Worm (Caenorhabditis elegans): ENCODE data around the gene W02D7.4.

DNA sequence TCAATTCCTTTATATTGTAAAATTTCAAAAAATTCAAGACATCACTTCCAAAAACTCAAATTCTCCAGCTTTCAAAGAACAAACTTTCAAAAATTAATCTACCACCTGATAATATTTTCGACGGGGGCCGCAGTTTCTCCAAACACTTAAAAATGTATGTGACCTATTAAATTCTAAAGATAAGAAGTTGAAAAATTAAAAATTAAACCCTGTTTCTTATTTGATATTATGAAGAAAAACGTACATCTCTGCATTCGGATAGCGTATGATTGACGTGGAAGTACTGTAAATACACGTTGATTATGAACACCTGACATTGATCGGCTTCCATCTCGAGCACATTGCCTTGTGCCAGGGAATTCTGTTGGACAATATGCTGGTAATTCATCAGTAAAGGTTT lies 8.5 kb upstream of the W02D7.4 start:
- TF ChIP-seq T22C8.4 (GFP tag; IDR thresholded peaks at IDR 0.05) = no peak
- no peak for TF ChIP-seq ztf-23 (GFP tag; IDR thresholded peaks at IDR 0.05)
- TF ChIP-seq tab-1 (GFP tag; IDR thresholded peaks at IDR 0.05) = no peak
- no peak for TF ChIP-seq klf-2 (GFP tag; conservative IDR thresholded peaks at IDR 0.05)
- TF ChIP-seq med-1 (GFP tag; optimal IDR thresholded peaks at IDR 0.05; ENCODE audit: insufficient read depth) = no peak
- no peak for TF ChIP-seq ref-1 (GFP tag; conservative IDR thresholded peaks at IDR 0.05)
- TF ChIP-seq cog-1 (tag; optimal IDR thresholded peaks at IDR 0.05) = no peak
- no peak for TF ChIP-seq flt-1 (GFP tag; IDR thresholded peaks at IDR 0.05)
